Worm (Caenorhabditis elegans): ENCODE measurements around the gene F21C10.5.

Gene F21C10.5

DNA sequence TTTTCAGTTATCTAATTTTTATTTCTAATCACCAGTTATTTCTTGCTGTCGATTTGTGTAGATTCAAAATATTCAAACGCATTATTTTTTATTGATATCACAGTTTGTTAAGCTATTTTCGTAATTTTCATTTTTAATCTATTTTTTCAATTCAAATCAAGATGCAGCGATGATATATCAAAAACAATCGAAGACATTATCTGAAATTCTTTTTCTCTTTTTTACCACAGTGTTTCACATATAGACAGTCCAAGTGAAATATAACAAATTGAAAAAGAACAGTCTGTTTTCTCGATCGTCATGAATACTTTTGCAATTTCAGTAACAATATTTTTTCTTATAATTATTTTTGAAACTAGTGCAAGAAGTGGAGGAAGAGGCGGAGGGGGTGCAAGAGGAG is at the start of gene F21C10.5:
TSS of gene F21C10.5 (plus strand) at position 301 of the 400 bp plus-strand sequence.
- TF ChIP-seq mxl-3 (GFP tag; optimal IDR thresholded peaks at IDR 0.05) (no peak), saeg-2 (GFP tag; IDR thresholded peaks at IDR 0.05) (no peak), F49E8.2 (tag; optimal IDR thresholded peaks at IDR 0.05; ENCODE audit: borderline replicate concordance) (no peak), pha-4 (GFP tag; IDR thresholded peaks at IDR 0.05) (no peak), pha-4 (tag; optimal IDR thresholded peaks at IDR 0.05) (no peak), fos-1 (tag; optimal IDR thresholded peaks at IDR 0.05) (no peak), nhr-42 (GFP tag; IDR thresholded peaks at IDR 0.05) (no peak), nhr-111 (GFP tag; optimal IDR thresholded peaks at IDR 0.05) (no peak), lim-7 (GFP tag; IDR thresholded peaks at IDR 0.05) (no peak), T26A8.4 (GFP tag; IDR thresholded peaks at IDR 0.05) (no peak)

DNA sequence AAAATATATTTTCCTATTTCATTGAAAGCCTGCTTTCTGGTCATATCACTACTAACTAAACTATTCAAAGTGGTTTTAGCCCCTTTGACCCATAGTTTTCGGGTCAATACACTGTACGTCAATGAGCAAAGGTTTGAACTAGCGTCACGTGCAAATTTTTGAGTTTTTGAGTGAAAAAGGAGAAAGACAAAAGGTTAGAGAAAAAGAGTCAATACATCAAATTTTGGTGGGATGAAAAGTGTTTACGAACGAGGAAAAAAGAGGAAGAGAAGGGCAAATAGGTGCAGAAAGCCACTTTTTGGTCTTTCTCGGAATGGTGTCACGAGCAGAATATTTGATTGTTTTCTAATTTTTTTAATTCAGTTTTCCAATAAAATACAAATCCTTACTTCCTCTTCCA is 49.6 kb upstream of the F21C10.5 start:
- TF ChIP-seq ceh-28 (tag; optimal IDR thresholded peaks at IDR 0.05) (no peak), ceh-20 (GFP tag; IDR thresholded peaks at IDR 0.05) (no peak), php-3 (GFP tag; IDR thresholded peaks at IDR 0.05) (no peak), nhr-42 (GFP tag; IDR thresholded peaks at IDR 0.05) (no peak), pha-4 (GFP tag; IDR thresholded peaks at IDR 0.05) (0 out of 2 replicates have a peak, but pooled peaks have one; percentile 35), pha-4 (tag; optimal IDR thresholded peaks at IDR 0.05) (no peak), dmd-8 (GFP tag; IDR thresholded peaks at IDR 0.05) (no peak), Y5F2A.4 (GFP tag; optimal IDR thresholded peaks at IDR 0.05) (no peak), dpl-1 (GFP tag; optimal IDR thresholded peaks at IDR 0.05) (no peak), hlh-30 (tag; optimal IDR thresholded peaks at IDR 0.05; ENCODE audit: insufficient read depth) (peak; percentile 38), aly-2 (tag; optimal IDR thresholded peaks at IDR 0.05) (no peak), zfp-2 (tag; optimal IDR thresholded peaks at IDR 0.05) (no peak), lin-15B (tag; optimal IDR thresholded peaks at IDR 0.05) (no peak), F44E2.7 (GFP tag; IDR thresholded peaks at IDR 0.05) (no peak), nhr-11 (tag; optimal IDR thresholded peaks at IDR 0.05) (no peak), ztf-7 (tag; optimal IDR thresholded peaks at IDR 0.05) (no peak), T20F7.1 (GFP tag; optimal IDR thresholded peaks at IDR 0.05) (no peak), zfp-3 (GFP tag; conservative IDR thresholded peaks at IDR 0.05) (no peak), lsy-2 (tag; optimal IDR thresholded peaks at IDR 0.05) (peak in 1 of 2 experiments; percentile 25), madf-9 (GFP tag; conservative IDR thresholded peaks at IDR 0.05) (no peak), fos-1 (tag; optimal IDR thresholded peaks at IDR 0.05) (no peak), set-16 (GFP tag; IDR thresholded peaks at IDR 0.05) (no peak), unc-130 (GFP tag; optimal IDR thresholded peaks at IDR 0.05) (no peak), ceh-44 (GFP tag; IDR thresholded peaks at IDR 0.05) (no peak), daf-19 (GFP tag; conservative IDR thresholded peaks at IDR 0.05) (no peak), ama-1 (optimal IDR thresholded peaks at IDR 0.05) (no peak), madf-5 (GFP tag; IDR thresholded peaks at IDR 0.05) (no peak), egl-27 (tag; optimal IDR thresholded peaks at IDR 0.05) (no peak), lin-29 (GFP tag; IDR thresholded peaks at IDR 0.05) (no peak), sdz-12 (GFP tag; optimal IDR thresholded peaks at IDR 0.05) (no peak), nhr-111 (GFP tag; optimal IDR thresholded peaks at IDR 0.05) (no peak), mdt-29 (GFP tag; IDR thresholded peaks at IDR 0.05) (no peak), F26F4.8 (GFP tag; conservative IDR thresholded peaks at IDR 0.05) (no peak), F49E8.2 (tag; optimal IDR thresholded peaks at IDR 0.05; ENCODE audit: borderline replicate concordance) (no peak), ces-1 (GFP tag; optimal IDR thresholded peaks at IDR 0.05) (no peak), ztf-11 (tag; optimal IDR thresholded peaks at IDR 0.05) (no peak), Y48G9A.11 (GFP tag; IDR thresholded peaks at IDR 0.05) (no peak), nhr-102 (tag; optimal IDR thresholded peaks at IDR 0.05) (no peak), ctbp-1 (GFP tag; IDR thresholded peaks at IDR 0.05) (no peak), rbr-2 (tag; optimal IDR thresholded peaks at IDR 0.05) (no peak), dve-1 (tag; optimal IDR thresholded peaks at IDR 0.05; ENCODE audit: insufficient read depth) (peak; percentile 15), egl-43 (GFP tag; IDR thresholded peaks at IDR 0.05) (no peak), zip-2 (tag; optimal IDR thresholded peaks at IDR 0.05) (no peak), T26A8.4 (GFP tag; IDR thresholded peaks at IDR 0.05) (no peak), hmg-1.1 (GFP tag; IDR thresholded peaks at IDR 0.05) (no peak), F37D6.2 (tag; optimal IDR thresholded peaks at IDR 0.05) (no peak)

Data from whole organism, L4 larva.